Worm (Caenorhabditis elegans) whole organism, early embryonic: Measurements from ENCODE around the gene pes-5.

ENCODE experiments used
- B0310.2 ChIP-seq: sonication (generic microtip); optimal IDR thresholded peaks from 2 replicates; lab custom pipeline; 2016; ENCODE audit warnings: mild to moderate bottlenecking, missing genetic modification characterization, missing compliant biosample characterization
- F13C5.2 ChIP-seq: sonication (generic microtip); optimal IDR thresholded peaks from 2 replicates; lab custom pipeline; 2017; ENCODE audit warnings: mild to moderate bottlenecking, missing genetic modification characterization, inconsistent platforms, missing compliant biosample characterization
- aly-1 ChIP-seq: sonication (generic microtip); optimal IDR thresholded peaks from 2 replicates; lab custom pipeline; 2016; ENCODE audit warnings: missing genetic modification characterization, missing compliant biosample characterization
- ama-1 ChIP-seq: fragments of 150-350 bp; optimal IDR thresholded peaks from 2 replicates; lab custom pipeline; 2014
- ceh-13 ChIP-seq: fragments of 200-800 bp; sonication (Bioruptor generic); optimal IDR thresholded peaks from 2 replicates; lab custom pipeline; 2018; ENCODE audit warnings: mild to moderate bottlenecking, missing genetic modification characterization, missing compliant biosample characterization
- ceh-36 ChIP-seq: sonication (generic microtip); optimal IDR thresholded peaks from 2 replicates; lab custom pipeline; 2016; ENCODE audit warnings: missing genetic modification characterization, inconsistent platforms, missing compliant biosample characterization
- ets-7 ChIP-seq: sonication (generic microtip); optimal IDR thresholded peaks from 2 replicates; lab custom pipeline; 2016; ENCODE audit warnings: missing genotype, missing genetic modification characterization, missing compliant biosample characterization
- flt-1 ChIP-seq: fragments of 200-800 bp; sonication (Bioruptor generic); IDR thresholded peaks from 2 replicates; pipeline ENCODE4 v1.3.6; 2022; ENCODE audit warnings: missing genetic modification characterization, missing compliant biosample characterization
- hmbx-1 ChIP-seq: sonication (generic microtip); optimal IDR thresholded peaks from 2 replicates; lab custom pipeline; 2016; ENCODE audit warnings: mild to moderate bottlenecking, missing genetic modification characterization, missing compliant biosample characterization
- hmg-4 ChIP-seq: fragments of 200-800 bp; sonication (Bioruptor generic); optimal IDR thresholded peaks from 2 replicates; lab custom pipeline; 2018; ENCODE audit warnings: mild to moderate bottlenecking, missing genetic modification characterization, missing compliant biosample characterization
- hnd-1 ChIP-seq: sonication (generic microtip); optimal IDR thresholded peaks from 2 replicates; lab custom pipeline; 2016; ENCODE audit warnings: missing genetic modification characterization, missing compliant biosample characterization
- pes-1 ChIP-seq: fragments of 200-800 bp; sonication (Bioruptor generic); IDR thresholded peaks from 2 replicates; pipeline ENCODE4 v1.3.6; 2022; ENCODE audit warnings: missing genetic modification reagents, missing genetic modification characterization, missing compliant biosample characterization
- scrt-1 ChIP-seq: fragments of 200-800 bp; sonication (Bioruptor generic); IDR thresholded peaks from 2 replicates; pipeline ENCODE4 v1.3.6; 2022; ENCODE audit warnings: missing genetic modification characterization, missing compliant biosample characterization
- sea-1 ChIP-seq: fragments of 200-800 bp; sonication (Bioruptor generic); conservative IDR thresholded peaks from 2 replicates; pipeline ENCODE4 v1.3.6; 2022; ENCODE audit warnings: missing genetic modification characterization, missing compliant biosample characterization
- tbx-11 ChIP-seq: fragments of 200-800 bp; sonication (Bioruptor generic); IDR thresholded peaks from 2 replicates; pipeline ENCODE4 v1.3.6; 2022; ENCODE audit warnings: missing genetic modification characterization, missing compliant biosample characterization
- tbx-37 ChIP-seq: fragments of 200-800 bp; sonication (Bioruptor generic); conservative IDR thresholded peaks from 2 replicates; pipeline ENCODE4 v1.3.6; 2022; ENCODE audit warnings: missing genetic modification reagents, missing genetic modification characterization, missing compliant biosample characterization
- tra-4 ChIP-seq: sonication (generic microtip); optimal IDR thresholded peaks from 2 replicates; lab custom pipeline; 2017; ENCODE audit warnings: missing genetic modification characterization, missing compliant biosample characterization

pes-5 gene

ce11 chrII:11797194-11797593 lies 32.6 kb downstream of the pes-5 start:
- no peak for TF ChIP-seq ceh-13 (GFP tag; lab: Kevin White, UChicago)
- TF ChIP-seq ceh-36: no peak
- TF ChIP-seq sea-1 (GFP tag; lab: Robert Waterston, UW): no peak
- no peak for TF ChIP-seq pes-1 (GFP tag; lab: Robert Waterston, UW)
- no peak for TF ChIP-seq tbx-37 (GFP tag; lab: Robert Waterston, UW)
- TF ChIP-seq tra-4 (tag; lab: Kevin White, UChicago): no peak
- no peak for TF ChIP-seq hnd-1
- no peak for TF ChIP-seq aly-1 (tag; lab: Kevin White, UChicago)
- TF ChIP-seq tbx-11 (GFP tag; lab: Robert Waterston, UW): no peak
- TF ChIP-seq hmg-4 (GFP tag; lab: Kevin White, UChicago): no peak
- no peak for TF ChIP-seq F13C5.2 (tag; lab: Kevin White, UChicago)

ce11 chrII:11794392-11794791 lies 35.4 kb downstream of the pes-5 start:
- TF ChIP-seq ceh-36 (no peak), pes-1 (GFP tag; lab: Robert Waterston, UW) (no peak), sea-1 (GFP tag; lab: Robert Waterston, UW) (no peak), hmbx-1 (tag; lab: Kevin White, UChicago) (no peak), ama-1 (lab: Kevin White, UChicago) (no peak), ets-7 (tag; lab: Kevin White, UChicago) (no peak), ceh-13 (GFP tag; lab: Kevin White, UChicago) (no peak), hmg-4 (GFP tag; lab: Kevin White, UChicago) (no peak), tra-4 (tag; lab: Kevin White, UChicago) (no peak), flt-1 (no peak), F13C5.2 (tag; lab: Kevin White, UChicago) (no peak)

ce11 chrII:11790458-11790857 lies 39.4 kb downstream of the pes-5 start, which contains the start of gene F43G6.4:
TSS of gene F43G6.4 (plus strand) at chrII:11790758.
- TF ChIP-seq tbx-11 (GFP tag; lab: Robert Waterston, UW) (no peak), ets-7 (tag; lab: Kevin White, UChicago) (no peak), scrt-1 (GFP tag; lab: Robert Waterston, UW) (no peak)

- TF ChIP-seq hnd-1 (no peak), hmbx-1 (tag; lab: Kevin White, UChicago) (no peak), B0310.2 (no peak), scrt-1 (GFP tag; lab: Robert Waterston, UW) (no peak), pes-1 (GFP tag; lab: Robert Waterston, UW) (no peak), hmg-4 (GFP tag; lab: Kevin White, UChicago) (no peak), ceh-36 (no peak), flt-1 (no peak), ceh-13 (GFP tag; lab: Kevin White, UChicago) (no peak), ama-1 (lab: Kevin White, UChicago) (no peak), sea-1 (GFP tag; lab: Robert Waterston, UW) (no peak), ets-7 (tag; lab: Kevin White, UChicago) (no peak)
These were observed 41.8 kb downstream of the pes-5 start for ce11 chrII:11788025-11788424.

ce11 chrII:11782493-11782892 lies 47.3 kb downstream of the pes-5 start, which contains the start of gene F43G6.16:
TSS of gene F43G6.16 (minus strand) at chrII:11782633.
- TF ChIP-seq ceh-36 (no peak), sea-1 (GFP tag; lab: Robert Waterston, UW) (no peak), tra-4 (tag; lab: Kevin White, UChicago) (no peak), hmg-4 (GFP tag; lab: Kevin White, UChicago) (no peak)
